Worm (Caenorhabditis elegans) whole organism, L1 larva: ENCODE data around the gene nlp-26.

Source experiments
- ama-1 ChIP-seq: fragments of 150-350 bp; optimal IDR thresholded peaks from 2 replicates; lab custom pipeline; 2014
- blmp-1 ChIP-seq: fragments of 150-350 bp; optimal IDR thresholded peaks from 2 replicates; lab custom pipeline; 2014; ENCODE audit warnings: missing biosample characterization, missing genetic modification characterization
- ceh-90 ChIP-seq: sonication (generic microtip); optimal IDR thresholded peaks from 2 replicates; lab custom pipeline; 2016; ENCODE audit warnings: missing genetic modification characterization, missing compliant biosample characterization
- ces-1 ChIP-seq: fragments of 150-350 bp; optimal IDR thresholded peaks from 2 replicates; lab custom pipeline; 2014; ENCODE audit warnings: missing biosample characterization, missing genetic modification reagents, missing genetic modification characterization
- dpl-1 ChIP-seq, 3 experiments: fragments of 150-350 bp in 2 of 3; sonication (generic microtip) in 1 of 3; optimal IDR thresholded peaks; 2 replicates each; lab custom pipeline; 2014 to 2017; ENCODE audit warnings: missing biosample characterization in 3 of 3, missing genetic modification characterization in 3 of 3, missing genetic modification reagents in 3 of 3
- dsc-1 ChIP-seq: sonication (generic microtip); optimal IDR thresholded peaks from 2 replicates; lab custom pipeline; 2016; ENCODE audit warnings: mild to moderate bottlenecking, missing genetic modification characterization, missing compliant biosample characterization
- efl-1 ChIP-seq, 4 experiments: fragments of 150-350 bp; optimal IDR thresholded peaks in 3 of 4; peaks in 1 of 4; 1 replicate in 1 of 4; 2 replicates in 3 of 4; lab custom pipeline; 2014; ENCODE audit warnings: missing biosample characterization in 2 of 4, missing genetic modification characterization in 2 of 4, missing genetic modification reagents in 2 of 4
- elt-3 ChIP-seq, 6 experiments: fragments of 150-350 bp in 1 of 6; sonication (generic microtip); optimal IDR thresholded peaks; 2 replicates each; lab custom pipeline; 2017 to 2018; ENCODE audit warnings: missing biosample characterization in 6 of 6, missing genetic modification characterization in 6 of 6, inconsistent platforms in 1 of 6
- fkh-10 ChIP-seq: sonication (generic microtip); optimal IDR thresholded peaks from 2 replicates; lab custom pipeline; 2017; ENCODE audit warnings: missing biosample characterization, missing genetic modification reagents, missing genetic modification characterization
- fkh-8 ChIP-seq: sonication (generic microtip); optimal IDR thresholded peaks from 2 replicates; lab custom pipeline; 2016; ENCODE audit warnings: mild to moderate bottlenecking, missing genetic modification characterization, missing compliant biosample characterization
- hlh-4 ChIP-seq: sonication (generic microtip); optimal IDR thresholded peaks from 2 replicates; lab custom pipeline; 2016; ENCODE audit warnings: mild to moderate bottlenecking, missing genetic modification characterization, missing compliant biosample characterization
- hpl-2 ChIP-seq: fragments of 150-350 bp; optimal IDR thresholded peaks from 2 replicates; lab custom pipeline; 2014; ENCODE audit warnings: missing biosample characterization, missing genetic modification reagents, missing genetic modification characterization
- irx-1 ChIP-seq: sonication (generic microtip); optimal IDR thresholded peaks from 2 replicates; lab custom pipeline; 2016; ENCODE audit warnings: missing genetic modification characterization, missing compliant biosample characterization
- lin-13 ChIP-seq: fragments of 150-350 bp; optimal IDR thresholded peaks from 2 replicates; lab custom pipeline; 2014; ENCODE audit warnings: missing biosample characterization, missing genetic modification reagents, missing genetic modification characterization
- lin-14 ChIP-seq: fragments of 200-800 bp; sonication (Bioruptor generic); optimal IDR thresholded peaks from 2 replicates; lab custom pipeline; 2018; ENCODE audit warnings: mild to moderate bottlenecking, missing genetic modification characterization, moderate library complexity, missing compliant biosample characterization
- lin-15B ChIP-seq: fragments of 150-350 bp; sonication (generic microtip); optimal IDR thresholded peaks from 3 replicates; lab custom pipeline; 2014; ENCODE audit warnings: missing biosample characterization, missing genetic modification characterization
- lin-39 ChIP-seq: fragments of 150-350 bp; optimal IDR thresholded peaks from 2 replicates; lab custom pipeline; 2014; ENCODE audit warnings: missing biosample characterization, missing genetic modification reagents, missing genetic modification characterization
- lsy-2 ChIP-seq, 2 experiments: fragments of 150-350 bp; optimal IDR thresholded peaks; 2 replicates each; lab custom pipeline; 2014; ENCODE audit warnings: missing biosample characterization in 2 of 2, missing genetic modification characterization in 2 of 2
- mab-9 ChIP-seq: fragments of 200-800 bp; sonication (Bioruptor generic); IDR thresholded peaks from 2 replicates; pipeline ENCODE4 v1.3.6; 2022; ENCODE audit warnings: missing genetic modification reagents, missing genetic modification characterization, missing compliant biosample characterization
- nhr-11 ChIP-seq: fragments of 150-350 bp; optimal IDR thresholded peaks from 2 replicates; lab custom pipeline; 2014; ENCODE audit warnings: missing biosample characterization, missing genetic modification characterization
- nhr-19 ChIP-seq: fragments of 200-800 bp; sonication (Bioruptor generic); conservative IDR thresholded peaks from 2 replicates; pipeline ENCODE4 v1.3.6; 2022; ENCODE audit warnings: missing genetic modification characterization, missing compliant biosample characterization
- nhr-20 ChIP-seq: sonication (generic microtip); optimal IDR thresholded peaks from 2 replicates; lab custom pipeline; 2016; ENCODE audit warnings: mild to moderate bottlenecking, missing genetic modification characterization, missing compliant biosample characterization
- nhr-237 ChIP-seq: fragments of 150-350 bp; optimal IDR thresholded peaks from 2 replicates; lab custom pipeline; 2014; ENCODE audit warnings: missing biosample characterization, missing genetic modification characterization
- nhr-47 ChIP-seq: sonication (generic microtip); optimal IDR thresholded peaks from 2 replicates; lab custom pipeline; 2016; ENCODE audit warnings: mild to moderate bottlenecking, missing genetic modification characterization, moderate library complexity, missing compliant biosample characterization
- nhr-85 ChIP-seq: sonication (generic microtip); peaks from one replicate; lab custom pipeline; 2016; ENCODE audit warnings: missing genetic modification characterization, inconsistent platforms, missing compliant biosample characterization
- nhr-90 ChIP-seq: sonication (generic microtip); optimal IDR thresholded peaks from 2 replicates; lab custom pipeline; 2016; ENCODE audit warnings: mild to moderate bottlenecking, missing genetic modification characterization, missing compliant biosample characterization; ENCODE audit not compliant: poor library complexity
- pag-3 ChIP-seq: sonication (generic microtip); optimal IDR thresholded peaks from 2 replicates; lab custom pipeline; 2017; ENCODE audit warnings: missing genetic modification characterization, mild to moderate bottlenecking, missing compliant biosample characterization, antibody characterized with exemption, borderline replicate concordance; ENCODE audit not compliant: insufficient read depth
- skn-1 ChIP-seq: fragments of 150-350 bp; optimal IDR thresholded peaks from 2 replicates; lab custom pipeline; 2014; ENCODE audit warnings: missing biosample characterization, missing genetic modification characterization
- snu-23 ChIP-seq: sonication (generic microtip); optimal IDR thresholded peaks from 2 replicates; lab custom pipeline; 2016; ENCODE audit warnings: missing genetic modification characterization, missing compliant biosample characterization
- tbx-2 ChIP-seq: sonication (generic microtip); optimal IDR thresholded peaks from 2 replicates; lab custom pipeline; 2016; ENCODE audit warnings: missing genetic modification characterization, missing compliant biosample characterization
- tlp-1 ChIP-seq: fragments of 150-350 bp; optimal IDR thresholded peaks from 2 replicates; lab custom pipeline; 2014; ENCODE audit warnings: missing biosample characterization, missing genetic modification characterization
- xbp-1 ChIP-seq: sonication (generic microtip); optimal IDR thresholded peaks from 2 replicates; lab custom pipeline; 2016; ENCODE audit warnings: missing genetic modification characterization, missing compliant biosample characterization
- ztf-11 ChIP-seq, 2 experiments: sonication (generic microtip); optimal IDR thresholded peaks; 2 replicates each; lab custom pipeline; 2016 to 2017; ENCODE audit warnings: missing genetic modification characterization in 2 of 2, missing biosample characterization in 1 of 2, missing compliant biosample characterization in 1 of 2

The nlp-26 gene

ce11 chrV:19582256-19582655, 31.0 kb upstream of the nlp-26 start:
- TF ChIP-seq fkh-8 (tag; lab: Kevin White, UChicago), result peak; percentile 52
- TF ChIP-seq nhr-11 (tag; lab: Kevin White, UChicago), result no peak

- no peak for TF ChIP-seq nhr-90
- TF ChIP-seq dpl-1 (GFP tag; optimal IDR thresholded peaks at IDR 0.05; lab: Kevin White, UChicago), result no peak
- TF ChIP-seq nhr-85 (tag; lab: Kevin White, UChicago), result no peak
- TF ChIP-seq mab-9, result no peak
- TF ChIP-seq ama-1 (lab: Kevin White, UChicago), result no peak
- no peak for TF ChIP-seq nhr-237
- TF ChIP-seq ceh-90 (tag; lab: Kevin White, UChicago), result no peak
- no peak for TF ChIP-seq irx-1 (tag; lab: Kevin White, UChicago)
These were observed 22.4 kb upstream of the nlp-26 start for ce11 chrV:19590826-19591225.

- TF ChIP-seq lsy-2 (tag; optimal IDR thresholded peaks at IDR 0.05; lab: Kevin White, UChicago), result no peak
- no peak for TF ChIP-seq blmp-1
- no peak for TF ChIP-seq skn-1 (tag; lab: Kevin White, UChicago)
- no peak for TF ChIP-seq dsc-1 (tag; lab: Kevin White, UChicago)
These were observed 14.2 kb upstream of the nlp-26 start for ce11 chrV:19599087-19599486.

ce11 chrV:19605415-19605814, 7.8 kb upstream of the nlp-26 start:
- no peak for TF ChIP-seq lin-15B
- no peak for TF ChIP-seq ztf-11 (tag; optimal IDR thresholded peaks at IDR 0.05; lab: Kevin White, UChicago)
- TF ChIP-seq tlp-1 (tag; lab: Kevin White, UChicago), result no peak
- TF ChIP-seq pag-3 (tag; lab: Kevin White, UChicago), result no peak
- no peak for TF ChIP-seq hlh-4
- TF ChIP-seq dsc-1 (tag; lab: Kevin White, UChicago), result no peak

ce11 chrV:19605880-19606279, 7.4 kb upstream of the nlp-26 start, which contains the start of gene nlp-25:
TSS of gene nlp-25 (plus strand) at chrV:19606180.
- TF ChIP-seq xbp-1, result no peak

- TF ChIP-seq mab-9 (no peak), tbx-2 (tag; lab: Kevin White, UChicago) (no peak), elt-3 (tag; optimal IDR thresholded peaks at IDR 0.05; lab: Kevin White, UChicago) (peak in 4 of 6 experiments; percentile 3 to 74 (median 26)), hpl-2 (no peak), snu-23 (GFP tag; lab: Kevin White, UChicago) (no peak), lin-14 (GFP tag; lab: Kevin White, UChicago) (peak; percentile 14), lin-39 (tag; lab: Kevin White, UChicago) (no peak), blmp-1 (peak; percentile 48), nhr-19 (peak; percentile 30), nhr-20 (tag; lab: Kevin White, UChicago) (peak; percentile 19), lin-13 (GFP tag; lab: Kevin White, UChicago) (no peak), ces-1 (no peak), fkh-10 (no peak), nhr-47 (no peak), nhr-85 (tag; lab: Kevin White, UChicago) (peak; percentile 84), efl-1 (optimal IDR thresholded peaks at IDR 0.05; lab: Kevin White, UChicago) (no peak), efl-1 (GFP tag; optimal IDR thresholded peaks at IDR 0.05 in 1 of 2; lab: Kevin White, UChicago) (no peak)
These were observed 4.6 kb upstream of the nlp-26 start for ce11 chrV:19608665-19609064.
